Worm (Caenorhabditis elegans): ENCODE results near the gene F22B3.7.

ce11 chrIV:11425442-11425841 lies 3.8 kb upstream of the F22B3.7 start, which contains the start of gene kin-4:
- TF ChIP-seq aha-1 (tag; optimal IDR thresholded peaks at IDR 0.05): no peak
- TF ChIP-seq unc-130 (tag; optimal IDR thresholded peaks at IDR 0.05): no peak
